Worm (Caenorhabditis elegans): ENCODE data around the gene cogc-8.

Gene cogc-8

ce11 chrIV:257095-257494, 16.8 kb downstream of the cogc-8 start, which contains the start of gene R02D3.8 (continued):
- no peak for TF ChIP-seq xnd-1 (tag; optimal IDR thresholded peaks at IDR 0.05)
- no peak for TF ChIP-seq cebp-1 (GFP tag; IDR thresholded peaks at IDR 0.05)
- peak; percentile 56 for TF ChIP-seq cebp-1 (tag; optimal IDR thresholded peaks at IDR 0.05)
- TF ChIP-seq sea-2 (GFP tag; IDR thresholded peaks at IDR 0.05), result no peak
- no peak for TF ChIP-seq F10E7.11 (tag; optimal IDR thresholded peaks at IDR 0.05)
- peak; percentile 17 for TF ChIP-seq attf-5 (GFP tag; optimal IDR thresholded peaks at IDR 0.05)

ce11 chrIV:258362-258761, 18.1 kb downstream of the cogc-8 start:
- peak; percentile 56 for TF ChIP-seq zfh-2 (GFP tag; conservative IDR thresholded peaks at IDR 0.05)
- TF ChIP-seq aptf-2 (GFP tag; conservative IDR thresholded peaks at IDR 0.05), result no peak

- no peak for TF ChIP-seq sptf-2 (GFP tag; optimal IDR thresholded peaks at IDR 0.05)
- no peak for TF ChIP-seq lin-54 (GFP tag; optimal IDR thresholded peaks at IDR 0.05)
- no peak for TF ChIP-seq pbrm-1 (GFP tag; IDR thresholded peaks at IDR 0.05)
- TF ChIP-seq dpff-1 (tag; optimal IDR thresholded peaks at IDR 0.05), result no peak
- TF ChIP-seq ztf-22 (GFP tag; optimal IDR thresholded peaks at IDR 0.05), result no peak
- no peak for TF ChIP-seq Y53G8AR.9 (GFP tag; conservative IDR thresholded peaks at IDR 0.05)
- TF ChIP-seq D2030.7 (GFP tag; IDR thresholded peaks at IDR 0.05), result no peak
- no peak for TF ChIP-seq F55B11.4 (tag; optimal IDR thresholded peaks at IDR 0.05; ENCODE audit: borderline replicate concordance, insufficient read depth)
- TF ChIP-seq K12H6.12 (tag; optimal IDR thresholded peaks at IDR 0.05), result no peak
- no peak for TF ChIP-seq nhr-80 (tag; optimal IDR thresholded peaks at IDR 0.05)
- no peak for TF ChIP-seq ztf-3 (GFP tag; optimal IDR thresholded peaks at IDR 0.05)
- TF ChIP-seq ets-4 (GFP tag; optimal IDR thresholded peaks at IDR 0.05), result no peak
- no peak for TF ChIP-seq bed-2 (GFP tag; IDR thresholded peaks at IDR 0.05)
Measured at ce11 chrIV:259142-259541, 18.9 kb downstream of the cogc-8 start, which contains the start of gene dpy-9. dpy-9 (minus strand) TSS chrIV:259204.

- TF ChIP-seq lin-35 (GFP tag; optimal IDR thresholded peaks at IDR 0.05), result peak in 1 of 3 experiments; percentile 90
- TF ChIP-seq efl-1 (GFP tag; optimal IDR thresholded peaks at IDR 0.05), result peak; percentile 55
- no peak for TF ChIP-seq bed-1 (GFP tag; IDR thresholded peaks at IDR 0.05)
- TF ChIP-seq mcd-1 (GFP tag; IDR thresholded peaks at IDR 0.05), result peak; percentile 88
- peak; percentile 32 for TF ChIP-seq lin-40 (tag; optimal IDR thresholded peaks at IDR 0.05)
- TF ChIP-seq lin-54 (GFP tag; optimal IDR thresholded peaks at IDR 0.05), result peak; percentile 79
- TF ChIP-seq pbrm-1 (GFP tag; IDR thresholded peaks at IDR 0.05), result no peak
- TF ChIP-seq ama-1 (optimal IDR thresholded peaks at IDR 0.05), result no peak
- peak in 1 of 2 experiments; percentile 19 for TF ChIP-seq ama-1 (GFP tag; optimal IDR thresholded peaks at IDR 0.05)
Measured at ce11 chrIV:261607-262006, 21.4 kb downstream of the cogc-8 start, which contains the start of gene pqbp-1.1. pqbp-1.1 (minus strand) TSS chrIV:261683.

- TF ChIP-seq attf-6 (GFP tag; IDR thresholded peaks at IDR 0.05) (no peak), aptf-3 (GFP tag; IDR thresholded peaks at IDR 0.05) (no peak), aptf-2 (GFP tag; conservative IDR thresholded peaks at IDR 0.05) (no peak), nfya-1 (tag; optimal IDR thresholded peaks at IDR 0.05; ENCODE audit: borderline replicate concordance, insufficient read depth) (no peak), F55B11.4 (tag; optimal IDR thresholded peaks at IDR 0.05; ENCODE audit: borderline replicate concordance, insufficient read depth) (no peak), Y79H2A.3 (GFP tag; conservative IDR thresholded peaks at IDR 0.05) (no peak), egl-18 (GFP tag; IDR thresholded peaks at IDR 0.05) (no peak), F22D6.2 (tag; optimal IDR thresholded peaks at IDR 0.05) (no peak), madf-6 (GFP tag; IDR thresholded peaks at IDR 0.05) (no peak)
Measured at ce11 chrIV:262460-262859, 22.2 kb downstream of the cogc-8 start.

All from whole organism, young adult.